Worm (Caenorhabditis elegans) whole organism, L3 larva: ENCODE results near the gene clec-132.

ENCODE experiments used
- ZK546.5 ChIP-seq: sonication (generic microtip); optimal IDR thresholded peaks from 2 replicates; lab custom pipeline; 2017; ENCODE audit warnings: missing biosample characterization, missing genetic modification characterization
- fos-1 ChIP-seq: fragments of 150-350 bp; optimal IDR thresholded peaks from 2 replicates; lab custom pipeline; 2014; ENCODE audit warnings: missing biosample characterization, missing genetic modification characterization
- nhr-11 ChIP-seq: fragments of 150-350 bp; optimal IDR thresholded peaks from 2 replicates; lab custom pipeline; 2014; ENCODE audit warnings: missing biosample characterization, missing genetic modification characterization
- nhr-76 ChIP-seq: fragments of 150-350 bp; sonication (generic microtip); optimal IDR thresholded peaks from 5 replicates; lab custom pipeline; 2014; ENCODE audit warnings: missing biosample characterization, missing genetic modification characterization

ce11 chrII:3569118-3569517 is 7.7 kb upstream of the clec-132 start, which contains the start of gene clec-127:
- TF ChIP-seq nhr-76 (tag; lab: Kevin White, UChicago) (no peak), nhr-11 (tag; lab: Kevin White, UChicago) (no peak), ZK546.5 (tag; lab: Kevin White, UChicago) (no peak), fos-1 (no peak)
